Fruit fly (Drosophila melanogaster) whole organism, embryonic: ENCODE data around the gene CG10747.

Experiments
- CG10209 ChIP-seq: fragments of 200-800 bp; sonication (Bioruptor generic); optimal IDR thresholded peaks from 3 replicates; lab custom pipeline; 2017; ENCODE audit warnings: missing biosample characterization, mild to moderate bottlenecking, missing genetic modification characterization, missing genetic modification reagents
- CG1024 ChIP-seq: fragments of 200-800 bp; sonication (Bioruptor generic); IDR thresholded peaks from 2 replicates; pipeline ENCODE4 v1.3.6; 2022; ENCODE audit warnings: missing biosample characterization, missing genetic modification characterization
- CG10431 ChIP-seq: fragments of 200-800 bp; sonication (Bioruptor generic); optimal IDR thresholded peaks from 3 replicates; lab custom pipeline; 2018; ENCODE audit warnings: missing biosample characterization, mild to moderate bottlenecking, missing genetic modification characterization
- CG10979 ChIP-seq: fragments of 200-800 bp; sonication (Bioruptor generic); optimal IDR thresholded peaks from 2 replicates; lab custom pipeline; 2018; ENCODE audit warnings: missing biosample characterization, mild to moderate bottlenecking, missing genetic modification characterization, moderate library complexity
- CG11093 ChIP-seq: fragments of 200-800 bp; sonication (Bioruptor generic); IDR thresholded peaks from 3 replicates; pipeline ENCODE4 v1.3.6; 2022; ENCODE audit warnings: missing biosample characterization, missing genetic modification characterization
- CG12659 ChIP-seq: fragments of 200-800 bp; sonication (Bioruptor generic); optimal IDR thresholded peaks from 3 replicates; lab custom pipeline; 2017; ENCODE audit warnings: mild to moderate bottlenecking, missing biosample characterization, missing genetic modification reagents, missing genetic modification characterization
- CG17328 ChIP-seq: fragments of 200-800 bp; sonication (Bioruptor generic); IDR thresholded peaks from 2 replicates; pipeline ENCODE4 v1.3.6; 2022; ENCODE audit warnings: missing biosample characterization, missing genetic modification characterization
- CG17385 ChIP-seq: fragments of 200-800 bp; sonication (Bioruptor generic); optimal IDR thresholded peaks from 3 replicates; lab custom pipeline; 2018; ENCODE audit warnings: missing biosample characterization, mild to moderate bottlenecking, missing genetic modification characterization
- CG1792 ChIP-seq: fragments of 200-800 bp; sonication (Bioruptor generic); optimal IDR thresholded peaks from 2 replicates; lab custom pipeline; 2016; ENCODE audit warnings: missing biosample characterization, missing genetic modification characterization
- CG18599 ChIP-seq: fragments of 200-800 bp; sonication (Bioruptor generic); optimal IDR thresholded peaks from 3 replicates; lab custom pipeline; 2017; ENCODE audit warnings: missing biosample characterization, missing genetic modification characterization, mild to moderate bottlenecking, moderate library complexity, missing genetic modification reagents
- CG18764 ChIP-seq: fragments of 200-800 bp; sonication (Bioruptor generic); optimal IDR thresholded peaks from 3 replicates; lab custom pipeline; 2016; ENCODE audit warnings: missing biosample characterization, missing genetic modification characterization
- CG31388 ChIP-seq: fragments of 200-800 bp; sonication (Bioruptor generic); optimal IDR thresholded peaks from 2 replicates; lab custom pipeline; 2016; ENCODE audit warnings: missing biosample characterization, missing genetic modification characterization
- CG6175 ChIP-seq: fragments of 200-800 bp; sonication (Bioruptor generic); IDR thresholded peaks from 3 replicates; pipeline ENCODE4 v1.3.6; 2022; ENCODE audit warnings: missing biosample characterization, missing genetic modification characterization
- CG6272 ChIP-seq: fragments of 200-800 bp; sonication (Bioruptor generic); IDR thresholded peaks from 2 replicates; pipeline ENCODE4 v1.3.6; 2022; ENCODE audit warnings: missing biosample characterization, missing genetic modification characterization
- CG6689 ChIP-seq: fragments of 200-800 bp; sonication (Bioruptor generic); IDR thresholded peaks from 2 replicates; pipeline ENCODE4 v1.3.6; 2022; ENCODE audit warnings: missing biosample characterization, missing genetic modification characterization
- CG6765 ChIP-seq: fragments of 200-800 bp; sonication (Bioruptor generic); optimal IDR thresholded peaks from 3 replicates; lab custom pipeline; 2017; ENCODE audit warnings: missing biosample characterization, mild to moderate bottlenecking, missing genetic modification characterization
- CG7987 ChIP-seq: fragments of 200-800 bp; sonication (Bioruptor generic); optimal IDR thresholded peaks from 2 replicates; lab custom pipeline; 2018; ENCODE audit warnings: missing biosample characterization, mild to moderate bottlenecking, missing genetic modification characterization, moderate library complexity
- CG9609 ChIP-seq: fragments of 200-800 bp; sonication (Bioruptor generic); optimal IDR thresholded peaks from 3 replicates; lab custom pipeline; 2016; ENCODE audit warnings: missing biosample characterization, missing genetic modification characterization
- Drgx ChIP-seq: fragments of 200-800 bp; sonication (Bioruptor generic); IDR thresholded peaks from 2 replicates; pipeline ENCODE4 v1.3.6; 2022; ENCODE audit warnings: missing biosample characterization, missing genetic modification characterization
- H15 ChIP-seq: fragments of 200-800 bp; sonication (Bioruptor generic); IDR thresholded peaks from 3 replicates; pipeline ENCODE4 v1.3.6; 2022; ENCODE audit warnings: missing biosample characterization, missing genetic modification characterization
- HmgZ ChIP-seq: fragments of 200-800 bp; sonication (Bioruptor generic); optimal IDR thresholded peaks from 2 replicates; lab custom pipeline; 2018; ENCODE audit warnings: missing biosample characterization, mild to moderate bottlenecking, missing genetic modification characterization
- Lhr ChIP-seq: fragments of 200-800 bp; sonication (Bioruptor generic); optimal IDR thresholded peaks from 3 replicates; lab custom pipeline; 2017; ENCODE audit warnings: mild to moderate bottlenecking, missing biosample characterization, missing genetic modification reagents, missing genetic modification characterization
- MTF-1 ChIP-seq: fragments of 200-800 bp; sonication (Bioruptor generic); optimal IDR thresholded peaks from 2 replicates; lab custom pipeline; 2018; ENCODE audit warnings: missing biosample characterization, mild to moderate bottlenecking, missing genetic modification characterization, borderline replicate concordance
- Myb ChIP-seq: fragments of 200-800 bp; sonication (Bioruptor generic); optimal IDR thresholded peaks from 2 replicates; lab custom pipeline; 2016; ENCODE audit warnings: missing biosample characterization, missing genetic modification characterization
- NC2β ChIP-seq: fragments of 200-800 bp; sonication (Bioruptor generic); optimal IDR thresholded peaks from 2 replicates; lab custom pipeline; 2016; ENCODE audit warnings: missing biosample characterization, missing genetic modification characterization
- Scr ChIP-seq: fragments of 200-800 bp; sonication (Bioruptor generic); IDR thresholded peaks from 2 replicates; pipeline ENCODE4 v1.3.6; 2022; ENCODE audit warnings: missing biosample characterization, missing genetic modification characterization; ENCODE audit not compliant: partially characterized antibody
- Usf ChIP-seq: fragments of 200-800 bp; sonication (Bioruptor generic); optimal IDR thresholded peaks from 2 replicates; lab custom pipeline; 2017; ENCODE audit warnings: missing genotype, missing biosample characterization, missing genetic modification characterization
- Vsx1 ChIP-seq: fragments of 200-800 bp; sonication (Bioruptor generic); optimal IDR thresholded peaks from 2 replicates; lab custom pipeline; 2017; ENCODE audit warnings: missing biosample characterization, mild to moderate bottlenecking, missing genetic modification characterization, missing genetic modification reagents
- ara ChIP-seq: fragments of 200-800 bp; sonication (Bioruptor generic); IDR thresholded peaks from 2 replicates; pipeline ENCODE4 v1.3.6; 2022; ENCODE audit warnings: missing biosample characterization, missing genetic modification characterization
- crp ChIP-seq, 2 experiments: fragments of 200-800 bp; sonication (Bioruptor generic); optimal IDR thresholded peaks; 2 replicates in 1 of 2; 3 replicates in 1 of 2; lab custom pipeline; 2017; ENCODE audit warnings: missing biosample characterization in 2 of 2, missing genetic modification characterization in 2 of 2, mild to moderate bottlenecking in 1 of 2, moderate library complexity in 1 of 2
- ems ChIP-seq: fragments of 200-800 bp; sonication (Bioruptor generic); optimal IDR thresholded peaks from 3 replicates; lab custom pipeline; 2016; ENCODE audit warnings: missing biosample characterization, missing genetic modification characterization
- fd102C ChIP-seq: fragments of 200-800 bp; sonication (Bioruptor generic); optimal IDR thresholded peaks from 2 replicates; lab custom pipeline; 2018; ENCODE audit warnings: missing biosample characterization, mild to moderate bottlenecking, missing genetic modification characterization, moderate library complexity
- h ChIP-seq: fragments of >200 bp; optimal IDR thresholded peaks from 2 replicates; lab custom pipeline; 2017
- insv ChIP-seq, 2 experiments: fragments of 200-800 bp; sonication (Bioruptor generic); optimal IDR thresholded peaks; 3 replicates each; lab custom pipeline; 2016 to 2018; ENCODE audit warnings: missing biosample characterization in 2 of 2, missing genetic modification characterization in 2 of 2
- jumu ChIP-seq: fragments of 200-800 bp; sonication (Bioruptor generic); optimal IDR thresholded peaks from 3 replicates; lab custom pipeline; 2016; ENCODE audit warnings: missing biosample characterization, missing genetic modification characterization
- kay ChIP-seq: fragments of 200-800 bp; sonication (Bioruptor generic); optimal IDR thresholded peaks from 2 replicates; lab custom pipeline; 2016; ENCODE audit warnings: missing biosample characterization, missing genetic modification characterization
- klu ChIP-seq: fragments of 200-800 bp; sonication (Bioruptor generic); IDR thresholded peaks from 2 replicates; pipeline ENCODE4 v1.3.6; 2022; ENCODE audit warnings: missing biosample characterization, missing genetic modification characterization
- lab ChIP-seq: fragments of 200-800 bp; sonication (Bioruptor generic); optimal IDR thresholded peaks from 3 replicates; lab custom pipeline; 2017; ENCODE audit warnings: missing biosample characterization, missing genetic modification characterization, mild to moderate bottlenecking, moderate library complexity, missing genetic modification reagents
- mld ChIP-seq: fragments of 200-800 bp; sonication (Bioruptor generic); IDR thresholded peaks from 3 replicates; pipeline ENCODE4 v1.3.6; 2022; ENCODE audit warnings: missing biosample characterization, missing genetic modification characterization; ENCODE audit not compliant: partially characterized antibody
- pita ChIP-seq: fragments of 200-800 bp; sonication (Bioruptor generic); optimal IDR thresholded peaks from 2 replicates; lab custom pipeline; 2017; ENCODE audit warnings: missing biosample characterization, mild to moderate bottlenecking, missing genetic modification characterization
- pnt ChIP-seq: fragments of 200-800 bp; sonication (Bioruptor generic); optimal IDR thresholded peaks from 3 replicates; lab custom pipeline; 2016; ENCODE audit warnings: missing biosample characterization, missing genetic modification characterization
- run ChIP-seq: fragments of 200-800 bp; sonication (Bioruptor generic); optimal IDR thresholded peaks from 3 replicates; lab custom pipeline; 2018; ENCODE audit warnings: missing biosample characterization, mild to moderate bottlenecking, missing genetic modification characterization
- tll ChIP-seq, 2 experiments: fragments of 200-800 bp in 1 of 2; fragments of >200 bp in 1 of 2; sonication (Bioruptor generic) in 1 of 2; optimal IDR thresholded peaks; 2 replicates each; lab custom pipeline; 2017 to 2019; ENCODE audit warnings: missing biosample characterization in 2 of 2, missing genetic modification characterization in 2 of 2, mild to moderate bottlenecking in 1 of 2, moderate library complexity in 1 of 2
- toy ChIP-seq: fragments of 200-800 bp; sonication (Bioruptor generic); IDR thresholded peaks from 2 replicates; pipeline ENCODE4 v1.3.6; 2022; ENCODE audit warnings: missing biosample characterization, missing genetic modification characterization
- vfl ChIP-seq: fragments of 200-800 bp; sonication (Bioruptor generic); optimal IDR thresholded peaks from 2 replicates; lab custom pipeline; 2016; ENCODE audit warnings: missing biosample characterization, missing genetic modification characterization
- vnd ChIP-seq: fragments of 200-800 bp; sonication (Bioruptor generic); IDR thresholded peaks from 3 replicates; pipeline ENCODE4 v1.3.6; 2022; ENCODE audit warnings: missing biosample characterization, missing genetic modification characterization; ENCODE audit not compliant: partially characterized antibody
- wdn ChIP-seq: fragments of 200-800 bp; sonication (Bioruptor generic); IDR thresholded peaks from 2 replicates; pipeline ENCODE4 v1.3.6; 2022; ENCODE audit warnings: missing biosample characterization, missing genetic modification characterization
- zf30C ChIP-seq: fragments of 200-800 bp; sonication (Bioruptor generic); optimal IDR thresholded peaks from 3 replicates; lab custom pipeline; 2018; ENCODE audit warnings: missing biosample characterization, mild to moderate bottlenecking, missing genetic modification characterization

The CG10747 gene

DNA sequence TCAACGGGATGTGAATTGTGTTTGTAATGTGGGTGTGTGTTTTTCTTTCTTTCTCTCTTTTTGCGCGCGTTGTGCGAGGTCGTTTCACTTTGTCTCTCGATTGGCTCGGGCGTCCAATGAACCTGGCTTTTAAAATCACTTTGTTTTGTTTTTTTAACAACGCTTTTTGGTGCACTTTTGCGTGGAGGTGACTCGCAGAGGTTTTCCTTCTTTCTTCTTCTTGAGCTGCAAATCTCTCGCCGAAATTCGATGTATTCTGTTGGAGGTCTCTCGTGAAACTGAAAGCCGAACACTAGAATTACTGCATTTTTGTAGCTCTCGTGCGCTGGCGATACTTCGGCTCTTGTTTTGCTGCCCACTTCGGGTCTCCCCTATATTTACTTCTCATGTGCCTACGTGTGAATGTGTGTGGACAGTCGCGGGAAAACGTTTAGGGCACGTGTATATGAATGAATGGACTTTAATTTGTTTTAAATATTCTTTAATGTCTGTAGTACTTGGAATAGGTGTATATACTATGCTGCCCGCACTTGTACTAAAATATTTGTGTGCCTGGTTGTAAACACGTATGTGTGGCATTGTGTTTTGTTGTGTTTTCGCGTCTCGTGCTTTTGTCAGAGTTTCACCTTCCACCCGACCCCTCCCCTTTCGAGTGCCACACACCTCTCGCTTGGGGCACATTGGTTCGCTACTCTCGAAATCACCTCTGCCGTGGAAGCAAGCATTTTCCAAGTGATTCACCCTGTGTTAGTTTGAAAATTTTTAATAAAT, 6.2 kb downstream of the CG10747 start, which contains the start of gene fok (continued):
- TF ChIP-seq run (tag; lab: Kevin White, UChicago) = peak; percentile 96
- TF ChIP-seq CG1792 (GFP tag; lab: Kevin White, UChicago) = peak; percentile 89
- TF ChIP-seq lab (GFP tag; lab: Kevin White, UChicago) = peak; percentile 99
- peak; percentile 95 for TF ChIP-seq kay
- peak; percentile 96 for TF ChIP-seq CG10209
- TF ChIP-seq H15 (GFP tag; lab: Robert Waterston, UW) = peak; percentile 87
- peak; percentile 86 for TF ChIP-seq MTF-1 (GFP tag; lab: Kevin White, UChicago)
- TF ChIP-seq CG6765 (GFP tag; lab: Kevin White, UChicago) = peak; percentile 98
- no peak for TF ChIP-seq h (lab: Kevin White, UChicago)
- peak; percentile 81 for TF ChIP-seq Myb (GFP tag; lab: Kevin White, UChicago)
- TF ChIP-seq tll (GFP tag; optimal IDR thresholded peaks at IDR 0.05; lab: Kevin White, UChicago) = peak in 1 of 2 experiments; percentile 23
- TF ChIP-seq vnd (GFP tag; lab: Robert Waterston, UW) = no peak; the same call in 2 of the 3 replicates
- TF ChIP-seq Usf = peak; percentile 91
- peak; percentile 75 for TF ChIP-seq fd102C (GFP tag; lab: Kevin White, UChicago)
- peak; percentile 88 for TF ChIP-seq CG18764
- peak; percentile 86 for TF ChIP-seq CG31388 (GFP tag; lab: Kevin White, UChicago)
- peak; percentile 98 for TF ChIP-seq CG12659 (GFP tag; lab: Kevin White, UChicago)
- peak; percentile 97 for TF ChIP-seq Drgx (GFP tag; lab: Robert Waterston, UW)
- peak; percentile 91 for TF ChIP-seq jumu (GFP tag; lab: Kevin White, UChicago)
- 0 out of 2 replicates have a peak, but pooled peaks have one; percentile 41 for TF ChIP-seq CG1024
- peak; percentile 88 for TF ChIP-seq CG11093 (GFP tag; lab: Robert Waterston, UW)
- TF ChIP-seq pnt (GFP tag; lab: Kevin White, UChicago) = peak; percentile 93
- peak; percentile 94 for TF ChIP-seq CG17385
- TF ChIP-seq ara (GFP tag; lab: Robert Waterston, UW) = peak; percentile 93
- TF ChIP-seq CG9609 (GFP tag; lab: Kevin White, UChicago) = peak; percentile 92
- TF ChIP-seq crp (GFP tag; optimal IDR thresholded peaks at IDR 0.05; lab: Kevin White, UChicago) = peak in 1 of 2 experiments; percentile 67
- peak; percentile 96 for TF ChIP-seq CG6689 (GFP tag; lab: Robert Waterston, UW)
- no peak for TF ChIP-seq pita
- peak; percentile 29; the same call in 1 of the 2 replicates for TF ChIP-seq Scr (GFP tag; lab: Robert Waterston, UW)
- peak; percentile 90 for TF ChIP-seq CG17328 (GFP tag; lab: Robert Waterston, UW)
- TF ChIP-seq wdn (GFP tag; lab: Robert Waterston, UW) = peak; percentile 90
- TF ChIP-seq klu (GFP tag; lab: Robert Waterston, UW) = peak; percentile 90
- peak; percentile 87 for TF ChIP-seq Lhr (GFP tag; lab: Kevin White, UChicago)
- TF ChIP-seq CG18599 (GFP tag; lab: Kevin White, UChicago) = peak; percentile 99
- peak; percentile 96 for TF ChIP-seq CG10979 (tag; lab: Kevin White, UChicago)
- peak; percentile 81 for TF ChIP-seq toy (GFP tag; lab: Robert Waterston, UW)
- peak; percentile 35 for TF ChIP-seq zf30C (GFP tag; lab: Kevin White, UChicago)
- peak in 1 of 2 experiments; percentile 84 for TF ChIP-seq insv (GFP tag; optimal IDR thresholded peaks at IDR 0.05; lab: Kevin White, UChicago)
- TF ChIP-seq NC2β (GFP tag; lab: Kevin White, UChicago) = peak; percentile 95
- TF ChIP-seq CG7987 (GFP tag; lab: Kevin White, UChicago) = peak; percentile 95
- peak; percentile 92 for TF ChIP-seq CG6175 (GFP tag; lab: Robert Waterston, UW)
- TF ChIP-seq vfl (GFP tag; lab: Kevin White, UChicago) = peak; percentile 93
- TF ChIP-seq mld (GFP tag; lab: Robert Waterston, UW) = no peak
- peak; percentile 89 for TF ChIP-seq CG10431 (GFP tag; lab: Kevin White, UChicago)
- peak; percentile 95 for TF ChIP-seq ems (GFP tag; lab: Kevin White, UChicago)
- peak; percentile 92 for TF ChIP-seq Vsx1 (GFP tag; lab: Kevin White, UChicago)
- TF ChIP-seq HmgZ = peak; percentile 98
- TF ChIP-seq CG6272 (GFP tag; lab: Robert Waterston, UW) = peak; percentile 89
